Worm (Caenorhabditis elegans): ENCODE data around the gene tub-1.

Gene tub-1

ce11 chrII:8124867-8125266, 31.9 kb downstream of the tub-1 start, which contains the start of gene ire-1 (continued):
- TF ChIP-seq ceh-45 (GFP tag; IDR thresholded peaks at IDR 0.05) (no peak), hlh-30 (tag; optimal IDR thresholded peaks at IDR 0.05; ENCODE audit: insufficient read depth) (no peak), unc-3 (GFP tag; conservative IDR thresholded peaks at IDR 0.05) (peak; percentile 13; the same call in 1 of the 2 replicates), unc-3 (tag; optimal IDR thresholded peaks at IDR 0.05) (no peak), pha-2 (tag; optimal IDR thresholded peaks at IDR 0.05) (no peak), unc-55 (GFP tag; optimal IDR thresholded peaks at IDR 0.05) (no peak), ceh-30 (tag; optimal IDR thresholded peaks at IDR 0.05) (no peak), unc-42 (tag; optimal IDR thresholded peaks at IDR 0.05) (peak; percentile 34), fax-1 (tag; optimal IDR thresholded peaks at IDR 0.05) (no peak), ets-4 (tag; optimal IDR thresholded peaks at IDR 0.05) (no peak), ceh-2 (tag; optimal IDR thresholded peaks at IDR 0.05) (no peak), lim-6 (tag; optimal IDR thresholded peaks at IDR 0.05) (no peak)

- TF ChIP-seq sdc-2 (tag; optimal IDR thresholded peaks at IDR 0.05) (no peak), nfya-1 (tag; optimal IDR thresholded peaks at IDR 0.05) (peak; percentile 77)
These were observed 39.3 kb downstream of the tub-1 start for ce11 chrII:8117426-8117825.

- no peak for TF ChIP-seq madf-2 (tag; optimal IDR thresholded peaks at IDR 0.05)
- TF ChIP-seq ceh-22 (tag; optimal IDR thresholded peaks at IDR 0.05) = no peak
- no peak for TF ChIP-seq unc-55 (GFP tag; optimal IDR thresholded peaks at IDR 0.05)
- TF ChIP-seq nhr-232 (tag; optimal IDR thresholded peaks at IDR 0.05) = no peak
- TF ChIP-seq gmeb-2 (tag; optimal IDR thresholded peaks at IDR 0.05) = no peak
- no peak for TF ChIP-seq ceh-34 (tag; optimal IDR thresholded peaks at IDR 0.05)
- TF ChIP-seq sdc-2 (tag; optimal IDR thresholded peaks at IDR 0.05) = no peak
- no peak for TF ChIP-seq zip-5 (tag; optimal IDR thresholded peaks at IDR 0.05)
- TF ChIP-seq fkh-6 (tag; optimal IDR thresholded peaks at IDR 0.05) = no peak
- no peak for TF ChIP-seq nfya-1 (tag; optimal IDR thresholded peaks at IDR 0.05)
- TF ChIP-seq K02D7.2 (tag; optimal IDR thresholded peaks at IDR 0.05) = no peak
- TF ChIP-seq pax-1 (tag; optimal IDR thresholded peaks at IDR 0.05) = no peak
- TF ChIP-seq sox-2 (GFP tag; IDR thresholded peaks at IDR 0.05) = no peak
- TF ChIP-seq dmd-4 (tag; optimal IDR thresholded peaks at IDR 0.05; ENCODE audit: borderline replicate concordance) = no peak
These were observed 40.6 kb downstream of the tub-1 start, which contains the start of gene unc-105 for ce11 chrII:8116159-8116558. TSS of gene unc-105 (plus strand) at chrII:8116459.

- TF ChIP-seq unc-55 (GFP tag; optimal IDR thresholded peaks at IDR 0.05) = no peak
- no peak for TF ChIP-seq syd-9 (tag; optimal IDR thresholded peaks at IDR 0.05)
- TF ChIP-seq ceh-45 (GFP tag; IDR thresholded peaks at IDR 0.05) = no peak
- TF ChIP-seq ztf-16 (tag; optimal IDR thresholded peaks at IDR 0.05) = no peak
- no peak for TF ChIP-seq unc-42 (tag; optimal IDR thresholded peaks at IDR 0.05)
- TF ChIP-seq sox-4 (tag; optimal IDR thresholded peaks at IDR 0.05) = no peak
These were observed 44.7 kb downstream of the tub-1 start, which contains the start of gene lron-4 for ce11 chrII:8112063-8112462. TSS of gene lron-4 (minus strand) at chrII:8112163.

ce11 chrII:8106921-8107695, 49.6 kb downstream of the tub-1 start, which contains the start of the genes chst-1 and C41C4.9:
TSS of gene chst-1 (minus strand) at chrII:8106971.
TSS of gene C41C4.9 (plus strand) at chrII:8107645.
- peak; percentile 92 for TF ChIP-seq ceh-34 (tag; optimal IDR thresholded peaks at IDR 0.05)
- TF ChIP-seq che-1 (tag; optimal IDR thresholded peaks at IDR 0.05) = peak; percentile 92
- TF ChIP-seq pha-2 (tag; optimal IDR thresholded peaks at IDR 0.05) = peak; percentile 92
- TF ChIP-seq unc-86 (tag; optimal IDR thresholded peaks at IDR 0.05) = peak; percentile 90
- TF ChIP-seq ttx-3 (tag; optimal IDR thresholded peaks at IDR 0.05) = peak; percentile 89
- peak; percentile 56 for TF ChIP-seq ceh-22 (tag; optimal IDR thresholded peaks at IDR 0.05)
- TF ChIP-seq unc-42 (tag; optimal IDR thresholded peaks at IDR 0.05) = peak; percentile 26
- peak; percentile 88 for TF ChIP-seq ceh-18 (tag; optimal IDR thresholded peaks at IDR 0.05)
- TF ChIP-seq ceh-9 (tag; optimal IDR thresholded peaks at IDR 0.05) = peak; percentile 89
- peak; percentile 74 for TF ChIP-seq fkh-10 (GFP tag; optimal IDR thresholded peaks at IDR 0.05)
- TF ChIP-seq madf-2 (tag; optimal IDR thresholded peaks at IDR 0.05) = peak; percentile 92
- TF ChIP-seq pros-1 (tag; optimal IDR thresholded peaks at IDR 0.05) = no peak
- peak; percentile 90 for TF ChIP-seq dve-1 (tag; optimal IDR thresholded peaks at IDR 0.05)
- TF ChIP-seq mec-3 (tag; optimal IDR thresholded peaks at IDR 0.05; ENCODE audit: borderline replicate concordance) = no peak
- no peak for TF ChIP-seq ama-1 (optimal IDR thresholded peaks at IDR 0.05)
- TF ChIP-seq unc-55 (GFP tag; optimal IDR thresholded peaks at IDR 0.05) = peak; percentile 16
- peak; percentile 69 for TF ChIP-seq hlh-30 (tag; optimal IDR thresholded peaks at IDR 0.05; ENCODE audit: insufficient read depth)
- TF ChIP-seq ceh-6 (GFP tag; optimal IDR thresholded peaks at IDR 0.05) = peak; percentile 96
- TF ChIP-seq tbx-2 (tag; optimal IDR thresholded peaks at IDR 0.05) = peak; percentile 90
- peak; percentile 88 for TF ChIP-seq lin-11 (tag; optimal IDR thresholded peaks at IDR 0.05)
- no peak for TF ChIP-seq pax-1 (tag; optimal IDR thresholded peaks at IDR 0.05)
- peak; percentile 96 for TF ChIP-seq ztf-16 (tag; optimal IDR thresholded peaks at IDR 0.05)
- TF ChIP-seq hlh-15 (tag; optimal IDR thresholded peaks at IDR 0.05) = peak; percentile 88
- peak; percentile 91 for TF ChIP-seq hlh-13 (GFP tag; optimal IDR thresholded peaks at IDR 0.05)

All from whole organism, late embryonic.